Worm (Caenorhabditis elegans): ENCODE results near the gene Y58A7A.2.

DNA sequence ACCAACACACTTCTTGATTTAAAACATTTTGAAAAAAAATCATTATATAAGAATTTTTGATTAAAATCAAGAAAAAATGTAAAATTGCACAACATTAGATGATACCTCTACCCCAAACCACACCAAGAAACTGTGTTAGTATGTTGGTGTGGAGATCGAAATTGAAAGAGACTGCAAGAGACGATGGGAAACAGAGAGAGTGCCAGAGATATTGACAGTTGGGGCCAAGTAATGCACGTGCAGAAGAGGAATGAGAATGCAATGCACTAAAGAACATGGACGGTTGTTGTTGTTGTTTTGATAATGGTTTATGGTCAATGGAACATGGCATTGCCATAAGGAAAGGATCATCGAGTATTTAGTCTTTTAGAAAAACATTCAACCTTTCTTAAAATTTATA lies 39.8 kb downstream of the Y58A7A.2 start:
- TF ChIP-seq peb-1 (tag; optimal IDR thresholded peaks at IDR 0.05) (no peak), egl-27 (tag; optimal IDR thresholded peaks at IDR 0.05) (no peak), ZK546.5 (tag; optimal IDR thresholded peaks at IDR 0.05) (no peak), nhr-10 (tag; optimal IDR thresholded peaks at IDR 0.05) (no peak), lin-39 (tag; optimal IDR thresholded peaks at IDR 0.05) (no peak), unc-62 (GFP tag; optimal IDR thresholded peaks at IDR 0.05) (no peak), lsy-2 (tag; optimal IDR thresholded peaks at IDR 0.05) (no peak), nhr-11 (tag; optimal IDR thresholded peaks at IDR 0.05) (no peak), zag-1 (tag; optimal IDR thresholded peaks at IDR 0.05) (no peak), ztf-11 (tag; optimal IDR thresholded peaks at IDR 0.05) (no peak), elt-1 (tag; optimal IDR thresholded peaks at IDR 0.05) (no peak), nhr-25 (tag; optimal IDR thresholded peaks at IDR 0.05) (no peak)
